Worm (Caenorhabditis elegans) whole organism, dauer: ENCODE data around the gene clec-88.

ENCODE experiments used
- unc-62 ChIP-seq: sonication (generic microtip); optimal IDR thresholded peaks from 2 replicates; lab custom pipeline; 2017; ENCODE audit warnings: missing biosample characterization, missing genetic modification reagents, missing genetic modification characterization

Gene clec-88

ce11 chrII:6374646-6375045 lies 9.1 kb downstream of the clec-88 start:
- no peak for TF ChIP-seq unc-62 (GFP tag; lab: Kevin White, UChicago)

- TF ChIP-seq unc-62 (GFP tag; lab: Kevin White, UChicago): no peak
These were observed 11.2 kb downstream of the clec-88 start for ce11 chrII:6376693-6377092.

- no peak for TF ChIP-seq unc-62 (GFP tag; lab: Kevin White, UChicago)
These were observed 11.9 kb downstream of the clec-88 start for ce11 chrII:6377381-6377948.

ce11 chrII:6379038-6379563 lies 13.6 kb downstream of the clec-88 start:
- TF ChIP-seq unc-62 (GFP tag; lab: Kevin White, UChicago): no peak

ce11 chrII:6380866-6381265 lies 15.3 kb downstream of the clec-88 start, which contains the start of gene F58F12.12:
Gene F58F12.12 (plus strand): TSS chrII:6381166.
- TF ChIP-seq unc-62 (GFP tag; lab: Kevin White, UChicago): no peak

- no peak for TF ChIP-seq unc-62 (GFP tag; lab: Kevin White, UChicago)
These were observed 17.7 kb downstream of the clec-88 start, which contains the start of gene F58F12.1 for ce11 chrII:6383183-6383695. Gene F58F12.1 (plus strand): TSS chrII:6383645.

- no peak for TF ChIP-seq unc-62 (GFP tag; lab: Kevin White, UChicago)
These were observed 20.9 kb downstream of the clec-88 start, which contains the start of gene F58F12.4 for ce11 chrII:6386467-6386866. Gene F58F12.4 (plus strand): TSS chrII:6386767.

- no peak for TF ChIP-seq unc-62 (GFP tag; lab: Kevin White, UChicago)
These were observed 22.4 kb downstream of the clec-88 start, which contains the start of gene F58F12.2 for ce11 chrII:6387937-6388336. Gene F58F12.2 (minus strand): TSS chrII:6388037.

- no peak for TF ChIP-seq unc-62 (GFP tag; lab: Kevin White, UChicago)
These were observed 25.7 kb downstream of the clec-88 start, which contains the start of gene F58F12.3 for ce11 chrII:6391195-6391594. Gene F58F12.3 (minus strand): TSS chrII:6391295.

- TF ChIP-seq unc-62 (GFP tag; lab: Kevin White, UChicago): no peak
These were observed 28.5 kb downstream of the clec-88 start for ce11 chrII:6394037-6394436.

- no peak for TF ChIP-seq unc-62 (GFP tag; lab: Kevin White, UChicago)
These were observed 32.9 kb downstream of the clec-88 start, which contains the start of gene zig-10 for ce11 chrII:6398406-6398805. Gene zig-10 (plus strand): TSS chrII:6398706.

ce11 chrII:6401649-6402048 lies 36.1 kb downstream of the clec-88 start, which contains the start of gene btb-2:
Gene btb-2 (plus strand): TSS chrII:6401949.
- no peak for TF ChIP-seq unc-62 (GFP tag; lab: Kevin White, UChicago)

ce11 chrII:6403233-6403632 lies 37.7 kb downstream of the clec-88 start, which contains the start of gene T25D10.1:
Gene T25D10.1 (plus strand): TSS chrII:6403401.
- TF ChIP-seq unc-62 (GFP tag; lab: Kevin White, UChicago): no peak

ce11 chrII:6407279-6407678 lies 41.8 kb downstream of the clec-88 start, which contains the start of gene spp-11:
Gene spp-11 (minus strand): TSS chrII:6407379.
- TF ChIP-seq unc-62 (GFP tag; lab: Kevin White, UChicago): no peak

ce11 chrII:6409098-6409497 lies 43.6 kb downstream of the clec-88 start:
- TF ChIP-seq unc-62 (GFP tag; lab: Kevin White, UChicago): no peak

- TF ChIP-seq unc-62 (GFP tag; lab: Kevin White, UChicago): no peak
These were observed 44.7 kb downstream of the clec-88 start, which contains the start of gene T25D10.4 for ce11 chrII:6410181-6410580. Gene T25D10.4 (minus strand): TSS chrII:6410281.
